Worm (Caenorhabditis elegans): ENCODE data around the gene crn-4.

crn-4 gene

ce11 chrX:2213400-2214362 lies 44.2 kb downstream of the crn-4 start:
- no peak for TF ChIP-seq unc-62 (GFP tag; optimal IDR thresholded peaks at IDR 0.05)

ce11 chrX:2212712-2213111 lies 45.2 kb downstream of the crn-4 start:
- no peak for TF ChIP-seq unc-62 (GFP tag; optimal IDR thresholded peaks at IDR 0.05)

ce11 chrX:2212141-2212540 lies 45.8 kb downstream of the crn-4 start:
- TF ChIP-seq unc-62 (GFP tag; optimal IDR thresholded peaks at IDR 0.05), result no peak

- no peak for TF ChIP-seq unc-62 (GFP tag; optimal IDR thresholded peaks at IDR 0.05)
Measured at ce11 chrX:2210751-2211150, 47.1 kb downstream of the crn-4 start, which contains the start of gene peb-1. TSS of gene peb-1 (plus strand) at chrX:2211051.

ce11 chrX:2210164-2210563 lies 47.7 kb downstream of the crn-4 start:
- no peak for TF ChIP-seq unc-62 (GFP tag; optimal IDR thresholded peaks at IDR 0.05)

ce11 chrX:2208391-2208790 lies 49.5 kb downstream of the crn-4 start:
- no peak for TF ChIP-seq unc-62 (GFP tag; optimal IDR thresholded peaks at IDR 0.05)
